Fruit fly (Drosophila melanogaster): ENCODE measurements around the gene CG13998.
A peak's percentile ranks its signal among the peaks of the same experiment; 100 is the strongest.

The CG13998 gene

DNA sequence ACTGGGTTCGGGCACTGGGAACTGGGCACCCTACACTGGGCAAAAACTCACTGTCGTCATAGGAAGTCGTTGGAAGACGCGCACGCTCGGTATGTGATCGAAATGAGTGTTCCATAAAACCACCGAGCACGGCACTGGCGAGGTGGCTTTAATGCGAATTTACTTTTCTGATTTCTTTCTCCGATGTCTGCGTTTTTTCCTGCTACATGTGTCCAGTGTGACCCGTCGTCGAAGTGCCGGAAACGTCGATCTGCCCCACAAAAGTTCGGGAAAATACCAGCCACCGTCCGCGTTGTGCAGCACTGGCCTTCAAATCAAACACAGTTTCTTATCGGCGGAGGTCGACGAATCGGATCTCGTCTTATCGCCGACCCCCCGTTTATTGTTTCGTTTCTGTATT lies 42.6 kb upstream of the CG13998 start, which contains the start of gene Kdm5 (continued):
- TF ChIP-seq gfzf (GFP tag; optimal IDR thresholded peaks at IDR 0.05) (peak; percentile 84), CG12155 (GFP tag; optimal IDR thresholded peaks at IDR 0.05) (peak; percentile 39), Vsx1 (GFP tag; optimal IDR thresholded peaks at IDR 0.05) (peak; percentile 48), PHDP (tag; optimal IDR thresholded peaks at IDR 0.05) (peak; percentile 8), CG8478 (optimal IDR thresholded peaks at IDR 0.05) (no peak), sr (GFP tag; IDR thresholded peaks at IDR 0.05) (no peak), Rfx (GFP tag; IDR thresholded peaks at IDR 0.05) (peak; percentile 79), CG3065 (GFP tag; optimal IDR thresholded peaks at IDR 0.05) (no peak), CG7745 (tag; optimal IDR thresholded peaks at IDR 0.05) (no peak), zfh2 (GFP tag; optimal IDR thresholded peaks at IDR 0.05) (peak; percentile 64), Adf1 (GFP tag; IDR thresholded peaks at IDR 0.05) (0 out of 2 replicates have a peak, but pooled peaks have one; percentile 27), grn (GFP tag; optimal IDR thresholded peaks at IDR 0.05) (peak; percentile 90), cwo (GFP tag; optimal IDR thresholded peaks at IDR 0.05) (no peak), unpg (GFP tag; optimal IDR thresholded peaks at IDR 0.05) (no peak), repo (GFP tag; optimal IDR thresholded peaks at IDR 0.05) (peak; percentile 1), E2f1 (GFP tag; IDR thresholded peaks at IDR 0.05) (0 out of 2 replicates have a peak, but pooled peaks have one; percentile 26), CG2120 (GFP tag; optimal IDR thresholded peaks at IDR 0.05) (peak; percentile 61), Gug (GFP tag; IDR thresholded peaks at IDR 0.05) (no peak; the same call in 3 of the 4 replicates), Hr3 (GFP tag; optimal IDR thresholded peaks at IDR 0.05) (peak; percentile 24), CG6689 (GFP tag; IDR thresholded peaks at IDR 0.05) (0 out of 2 replicates have a peak, but pooled peaks have one; percentile 14), HmgZ (tag; optimal IDR thresholded peaks at IDR 0.05) (peak; percentile 62), CG7928 (GFP tag; optimal IDR thresholded peaks at IDR 0.05) (no peak), sqz (GFP tag; optimal IDR thresholded peaks at IDR 0.05) (peak; percentile 3), Drgx (GFP tag; IDR thresholded peaks at IDR 0.05) (peak; percentile 45; the same call in 1 of the 2 replicates), vnd (GFP tag; IDR thresholded peaks at IDR 0.05; ENCODE audit: partially characterized antibody) (no peak), ken (GFP tag; IDR thresholded peaks at IDR 0.05) (peak; percentile 62; the same call in 1 of the 3 replicates), mirr (GFP tag; optimal IDR thresholded peaks at IDR 0.05) (peak; percentile 56), CG1603 (tag; optimal IDR thresholded peaks at IDR 0.05) (peak; percentile 82), ap (GFP tag; IDR thresholded peaks at IDR 0.05) (no peak), Myb (GFP tag; optimal IDR thresholded peaks at IDR 0.05) (peak; percentile 88), Dbx (GFP tag; IDR thresholded peaks at IDR 0.05) (peak; percentile 58; the same call in 2 of the 3 replicates), sob (GFP tag; IDR thresholded peaks at IDR 0.05) (peak; percentile 49; the same call in 1 of the 2 replicates), Lpt (GFP tag; optimal IDR thresholded peaks at IDR 0.05) (no peak), Antp (GFP tag; optimal IDR thresholded peaks at IDR 0.05) (no peak), ham (GFP tag; IDR thresholded peaks at IDR 0.05) (no peak), fd64A (GFP tag; optimal IDR thresholded peaks at IDR 0.05) (no peak), CG9727 (GFP tag; optimal IDR thresholded peaks at IDR 0.05) (peak; percentile 30), pum (GFP tag; optimal IDR thresholded peaks at IDR 0.05) (no peak), maf-S (GFP tag; optimal IDR thresholded peaks at IDR 0.05) (no peak), bbx (GFP tag; IDR thresholded peaks at IDR 0.05; ENCODE audit: partially characterized antibody) (no peak; the same call in 1 of the 2 replicates), sens (GFP tag) (peak; percentile 53), BEAF-32 (GFP tag; optimal IDR thresholded peaks at IDR 0.05) (peak; percentile 43), CG2712 (tag; optimal IDR thresholded peaks at IDR 0.05) (peak; percentile 24), HmgD (GFP tag; optimal IDR thresholded peaks at IDR 0.05) (peak; percentile 62), sima (GFP tag; optimal IDR thresholded peaks at IDR 0.05) (no peak), klu (GFP tag; IDR thresholded peaks at IDR 0.05) (peak; percentile 47; the same call in 1 of the 2 replicates), Side (GFP tag; optimal IDR thresholded peaks at IDR 0.05) (peak; percentile 47), CG9609 (GFP tag; optimal IDR thresholded peaks at IDR 0.05) (peak; percentile 54), so (GFP tag; IDR thresholded peaks at IDR 0.05) (no peak), Meics (GFP tag; optimal IDR thresholded peaks at IDR 0.05) (peak; percentile 39), CG7786 (GFP tag; optimal IDR thresholded peaks at IDR 0.05) (peak; percentile 35), CG7987 (GFP tag; optimal IDR thresholded peaks at IDR 0.05) (peak; percentile 47)

All from whole organism, embryonic.